Worm (Caenorhabditis elegans) whole organism, L3 larva: ENCODE results near the gene tomm-70.

Experiments
- R02D3.7 ChIP-seq: fragments of 150-350 bp; optimal IDR thresholded peaks from 2 replicates; lab custom pipeline; 2014; ENCODE audit warnings: missing biosample characterization, missing genetic modification characterization
- ZK546.5 ChIP-seq: sonication (generic microtip); optimal IDR thresholded peaks from 2 replicates; lab custom pipeline; 2017; ENCODE audit warnings: missing biosample characterization, missing genetic modification characterization
- aly-2 ChIP-seq: fragments of 150-350 bp; optimal IDR thresholded peaks from 2 replicates; lab custom pipeline; 2014; ENCODE audit warnings: missing biosample characterization, missing genetic modification characterization
- ama-1 ChIP-seq: fragments of 150-350 bp; optimal IDR thresholded peaks from 2 replicates; lab custom pipeline; 2018
- ceh-16 ChIP-seq: sonication (generic microtip); optimal IDR thresholded peaks from 2 replicates; lab custom pipeline; 2017; ENCODE audit warnings: missing biosample characterization, missing genetic modification characterization
- ceh-28 ChIP-seq: fragments of 150-350 bp; optimal IDR thresholded peaks from 2 replicates; lab custom pipeline; 2014; ENCODE audit warnings: missing biosample characterization, missing genetic modification reagents, missing genetic modification characterization
- ceh-82 ChIP-seq: fragments of 150-350 bp; optimal IDR thresholded peaks from 2 replicates; lab custom pipeline; 2014; ENCODE audit warnings: missing biosample characterization, missing genetic modification characterization
- ceh-9 ChIP-seq: sonication (generic microtip); optimal IDR thresholded peaks from 2 replicates; lab custom pipeline; 2018; ENCODE audit warnings: missing biosample characterization, missing genetic modification characterization
- daf-12 ChIP-seq: fragments of 150-350 bp; optimal IDR thresholded peaks from 2 replicates; lab custom pipeline; 2014; ENCODE audit warnings: missing biosample characterization, missing genetic modification reagents, missing genetic modification characterization
- egl-27 ChIP-seq: sonication (generic microtip); optimal IDR thresholded peaks from 4 replicates; lab custom pipeline; 2017; ENCODE audit warnings: missing biosample characterization, missing genetic modification reagents, missing genetic modification characterization
- egl-5 ChIP-seq: fragments of 150-350 bp; optimal IDR thresholded peaks from 2 replicates; lab custom pipeline; 2017; ENCODE audit warnings: missing biosample characterization, missing genetic modification reagents, missing genetic modification characterization, inconsistent platforms
- elt-1 ChIP-seq: fragments of 150-350 bp; optimal IDR thresholded peaks from 2 replicates; lab custom pipeline; 2014; ENCODE audit warnings: missing biosample characterization, missing genetic modification characterization
- elt-2 ChIP-seq: sonication (generic microtip); optimal IDR thresholded peaks from 2 replicates; lab custom pipeline; 2016; ENCODE audit warnings: missing genetic modification reagents, mild to moderate bottlenecking, missing genetic modification characterization, missing compliant biosample characterization
- elt-3 ChIP-seq, 3 experiments: fragments of 150-350 bp in 1 of 3; sonication (generic microtip) in 2 of 3; optimal IDR thresholded peaks; 2 replicates in 2 of 3; 4 replicates in 1 of 3; lab custom pipeline; 2014 to 2017; ENCODE audit warnings: missing biosample characterization in 3 of 3, missing genetic modification characterization in 3 of 3
- eor-1 ChIP-seq, 2 experiments: fragments of 150-350 bp; optimal IDR thresholded peaks; 2 replicates each; lab custom pipeline; 2014 to 2018; ENCODE audit warnings: missing biosample characterization in 2 of 2, missing genetic modification characterization in 2 of 2
- fkh-10 ChIP-seq: sonication (generic microtip); optimal IDR thresholded peaks from 2 replicates; lab custom pipeline; 2017; ENCODE audit warnings: missing biosample characterization, missing genetic modification reagents, missing genetic modification characterization
- fkh-2 ChIP-seq: fragments of 150-350 bp; optimal IDR thresholded peaks from 2 replicates; lab custom pipeline; 2014; ENCODE audit warnings: missing biosample characterization, missing genetic modification reagents, missing genetic modification characterization
- fos-1 ChIP-seq: fragments of 150-350 bp; optimal IDR thresholded peaks from 2 replicates; lab custom pipeline; 2014; ENCODE audit warnings: missing biosample characterization, missing genetic modification characterization
- hmg-11 ChIP-seq: sonication (generic microtip); optimal IDR thresholded peaks from 2 replicates; lab custom pipeline; 2016; ENCODE audit warnings: missing genetic modification characterization, missing compliant biosample characterization
- jun-1 ChIP-seq: fragments of 150-350 bp; optimal IDR thresholded peaks from 2 replicates; lab custom pipeline; 2014; ENCODE audit warnings: missing biosample characterization, missing genetic modification reagents, missing genetic modification characterization
- lin-15B ChIP-seq: fragments of 150-350 bp; optimal IDR thresholded peaks from 2 replicates; lab custom pipeline; 2014; ENCODE audit warnings: missing biosample characterization, missing genetic modification characterization
- lin-39 ChIP-seq: fragments of 150-350 bp; optimal IDR thresholded peaks from 2 replicates; lab custom pipeline; 2018; ENCODE audit warnings: missing biosample characterization, missing genetic modification reagents, missing genetic modification characterization
- lsy-12 ChIP-seq: sonication (generic microtip); optimal IDR thresholded peaks from 2 replicates; lab custom pipeline; 2016; ENCODE audit warnings: mild to moderate bottlenecking, missing genetic modification characterization, missing compliant biosample characterization
- mdl-1 ChIP-seq: fragments of 150-350 bp; optimal IDR thresholded peaks from 2 replicates; lab custom pipeline; 2014; ENCODE audit warnings: missing biosample characterization, missing genetic modification characterization
- mml-1 ChIP-seq: fragments of 150-350 bp; sonication (generic microtip); optimal IDR thresholded peaks from 3 replicates; lab custom pipeline; 2014; ENCODE audit warnings: missing biosample characterization, missing genetic modification characterization
- nfya-1 ChIP-seq: sonication (generic microtip); optimal IDR thresholded peaks from 2 replicates; lab custom pipeline; 2017; ENCODE audit warnings: missing genetic modification characterization, mild to moderate bottlenecking, missing compliant biosample characterization, antibody characterized with exemption, moderate library complexity; ENCODE audit not compliant: insufficient read depth
- nhr-11 ChIP-seq: fragments of 150-350 bp; optimal IDR thresholded peaks from 2 replicates; lab custom pipeline; 2014; ENCODE audit warnings: missing biosample characterization, missing genetic modification characterization
- nhr-12 ChIP-seq: fragments of 150-350 bp; optimal IDR thresholded peaks from 2 replicates; lab custom pipeline; 2014; ENCODE audit warnings: missing biosample characterization, missing genetic modification characterization
- nhr-23 ChIP-seq: fragments of 150-350 bp; optimal IDR thresholded peaks from 2 replicates; lab custom pipeline; 2014; ENCODE audit warnings: missing biosample characterization, missing genetic modification reagents, missing genetic modification characterization
- nhr-237 ChIP-seq: fragments of 150-350 bp; optimal IDR thresholded peaks from 2 replicates; lab custom pipeline; 2014; ENCODE audit warnings: missing biosample characterization, missing genetic modification characterization
- nhr-25 ChIP-seq: sonication (generic microtip); optimal IDR thresholded peaks from 2 replicates; lab custom pipeline; 2017; ENCODE audit warnings: missing biosample characterization, missing genetic modification characterization
- nhr-28 ChIP-seq: fragments of 150-350 bp; optimal IDR thresholded peaks from 2 replicates; lab custom pipeline; 2014; ENCODE audit warnings: missing biosample characterization, missing genetic modification characterization
- nhr-43 ChIP-seq: sonication (generic microtip); optimal IDR thresholded peaks from 2 replicates; lab custom pipeline; 2016; ENCODE audit warnings: mild to moderate bottlenecking, missing genetic modification characterization, missing compliant biosample characterization; ENCODE audit not compliant: poor library complexity, severe bottlenecking
- nhr-67 ChIP-seq: fragments of 150-350 bp; optimal IDR thresholded peaks from 2 replicates; lab custom pipeline; 2014; ENCODE audit warnings: missing biosample characterization, missing genetic modification characterization
- nhr-76 ChIP-seq: fragments of 150-350 bp; sonication (generic microtip); optimal IDR thresholded peaks from 5 replicates; lab custom pipeline; 2014; ENCODE audit warnings: missing biosample characterization, missing genetic modification characterization
- nhr-77 ChIP-seq: fragments of 150-350 bp; optimal IDR thresholded peaks from 2 replicates; lab custom pipeline; 2014; ENCODE audit warnings: missing biosample characterization, missing genetic modification characterization
- pha-4 ChIP-seq: fragments of 150-350 bp; optimal IDR thresholded peaks from 2 replicates; lab custom pipeline; 2014; ENCODE audit warnings: missing biosample characterization, missing genetic modification reagents, missing genetic modification characterization
- pqm-1 ChIP-seq: fragments of 150-350 bp; optimal IDR thresholded peaks from 2 replicates; lab custom pipeline; 2017; ENCODE audit warnings: missing biosample characterization, missing genetic modification characterization, inconsistent platforms
- sea-2 ChIP-seq: fragments of 150-350 bp; sonication (generic microtip); optimal IDR thresholded peaks from 4 replicates; lab custom pipeline; 2014; ENCODE audit warnings: missing biosample characterization, missing genetic modification reagents, missing genetic modification characterization
- skn-1 ChIP-seq: fragments of 150-350 bp; optimal IDR thresholded peaks from 2 replicates; lab custom pipeline; 2014; ENCODE audit warnings: missing biosample characterization, missing genetic modification characterization
- snpc-4 ChIP-seq: fragments of 150-350 bp; optimal IDR thresholded peaks from 2 replicates; lab custom pipeline; 2014; ENCODE audit warnings: missing biosample characterization, missing genetic modification characterization
- tbx-2 ChIP-seq: sonication (generic microtip); optimal IDR thresholded peaks from 2 replicates; lab custom pipeline; 2016; ENCODE audit warnings: mild to moderate bottlenecking, missing genetic modification characterization, missing compliant biosample characterization
- unc-39 ChIP-seq: sonication (generic microtip); optimal IDR thresholded peaks from 4 replicates; lab custom pipeline; 2017; ENCODE audit warnings: missing biosample characterization, missing genetic modification characterization
- unc-62 ChIP-seq: fragments of 150-350 bp; sonication (generic microtip); optimal IDR thresholded peaks from 4 replicates; lab custom pipeline; 2014; ENCODE audit warnings: missing biosample characterization, missing genetic modification reagents, missing genetic modification characterization
- zag-1 ChIP-seq: fragments of 150-350 bp; optimal IDR thresholded peaks from 2 replicates; lab custom pipeline; 2014; ENCODE audit warnings: missing biosample characterization, missing genetic modification characterization
- ztf-11 ChIP-seq: fragments of 150-350 bp; optimal IDR thresholded peaks from 2 replicates; lab custom pipeline; 2014; ENCODE audit warnings: missing biosample characterization, missing genetic modification characterization
- ztf-4 ChIP-seq: fragments of 150-350 bp; optimal IDR thresholded peaks from 2 replicates; lab custom pipeline; 2014; ENCODE audit warnings: missing biosample characterization, missing genetic modification characterization

tomm-70 gene

ce11 chrIII:8754682-8755081 lies at the start of gene tomm-70:
TSS of gene tomm-70 (minus strand) at chrIII:8754750.
- TF ChIP-seq nfya-1 (peak; percentile 18), R02D3.7 (tag; lab: Kevin White, UChicago) (peak; percentile 63), nhr-12 (tag; lab: Kevin White, UChicago) (no peak), nhr-43 (no peak), hmg-11 (tag; lab: Kevin White, UChicago) (peak; percentile 7), elt-2 (tag; lab: Kevin White, UChicago) (peak; percentile 26), pha-4 (tag; lab: Kevin White, UChicago) (peak; percentile 79)

ce11 chrIII:8801864-8802818 lies 47.6 kb upstream of the tomm-70 start:
- TF ChIP-seq ceh-9 (peak; percentile 50), ama-1 (peak; percentile 90), daf-12 (tag; lab: Kevin White, UChicago) (peak; percentile 41), nhr-11 (tag; lab: Kevin White, UChicago) (peak; percentile 98), ztf-4 (tag; lab: Kevin White, UChicago) (peak; percentile 70), nhr-77 (peak; percentile 78), nhr-28 (tag; lab: Kevin White, UChicago) (peak; percentile 16), pha-4 (tag; lab: Kevin White, UChicago) (peak; percentile 99), tbx-2 (tag; lab: Kevin White, UChicago) (peak; percentile 92), jun-1 (tag; lab: Kevin White, UChicago) (peak; percentile 95), zag-1 (tag; lab: Kevin White, UChicago) (peak; percentile 82), mml-1 (peak; percentile 40), R02D3.7 (tag; lab: Kevin White, UChicago) (peak; percentile 77), lin-39 (tag; lab: Kevin White, UChicago) (peak; percentile 97), ceh-82 (tag; lab: Kevin White, UChicago) (peak; percentile 75), snpc-4 (peak; percentile 88), elt-2 (tag; lab: Kevin White, UChicago) (peak; percentile 93), eor-1 (tag; optimal IDR thresholded peaks at IDR 0.05; lab: Kevin White, UChicago) (peak in 1 of 2 experiments; percentile 75), nhr-67 (peak; percentile 17), nhr-43 (peak; percentile 70), elt-1 (tag; lab: Kevin White, UChicago) (peak; percentile 69), unc-62 (GFP tag; lab: Kevin White, UChicago) (peak; percentile 99), nfya-1 (peak; percentile 98), ztf-11 (tag; lab: Kevin White, UChicago) (no peak), pqm-1 (tag; lab: Kevin White, UChicago) (peak; percentile 62), nhr-23 (tag; lab: Kevin White, UChicago) (peak; percentile 98), egl-27 (peak; percentile 91), aly-2 (tag; lab: Kevin White, UChicago) (peak; percentile 89), nhr-237 (tag; lab: Kevin White, UChicago) (no peak), sea-2 (GFP tag; lab: Kevin White, UChicago) (peak; percentile 86), fkh-2 (tag; lab: Kevin White, UChicago) (no peak), ceh-28 (tag; lab: Kevin White, UChicago) (peak; percentile 93), fkh-10 (GFP tag; lab: Kevin White, UChicago) (peak; percentile 82), elt-3 (tag; optimal IDR thresholded peaks at IDR 0.05; lab: Kevin White, UChicago) (peak in 1 of 3 experiments; percentile 69), hmg-11 (tag; lab: Kevin White, UChicago) (peak; percentile 74), lin-15B (peak; percentile 74), lsy-12 (tag; lab: Kevin White, UChicago) (peak; percentile 91), skn-1 (tag; lab: Kevin White, UChicago) (peak; percentile 89), ZK546.5 (tag; lab: Kevin White, UChicago) (no peak), egl-5 (tag; lab: Kevin White, UChicago) (peak; percentile 84), nhr-25 (peak; percentile 99), unc-39 (tag; lab: Kevin White, UChicago) (no peak), fos-1 (tag; lab: Kevin White, UChicago) (peak; percentile 72), nhr-12 (tag; lab: Kevin White, UChicago) (no peak), ceh-16 (tag; lab: Kevin White, UChicago) (no peak), nhr-76 (tag; lab: Kevin White, UChicago) (no peak), mdl-1 (tag; lab: Kevin White, UChicago) (peak; percentile 95)
